Worm (Caenorhabditis elegans) whole organism, L1 larva: ENCODE data around the gene ltah-1.2.

Experiments used
- C16A3.4 ChIP-seq: fragments of 150-350 bp; optimal IDR thresholded peaks from 2 replicates; lab custom pipeline; 2014; ENCODE audit warnings: missing biosample characterization, missing genetic modification characterization
- F16B12.6 ChIP-seq: fragments of 150-350 bp; optimal IDR thresholded peaks from 2 replicates; lab custom pipeline; 2014; ENCODE audit warnings: missing biosample characterization, missing genetic modification characterization
- aha-1 ChIP-seq: fragments of 150-350 bp; optimal IDR thresholded peaks from 2 replicates; lab custom pipeline; 2014; ENCODE audit warnings: missing biosample characterization, missing genetic modification characterization
- aly-2 ChIP-seq: fragments of 150-350 bp; optimal IDR thresholded peaks from 2 replicates; lab custom pipeline; 2014; ENCODE audit warnings: missing biosample characterization, missing genetic modification characterization
- ama-1 ChIP-seq: fragments of 150-350 bp; optimal IDR thresholded peaks from 2 replicates; lab custom pipeline; 2014
- blmp-1 ChIP-seq: fragments of 150-350 bp; optimal IDR thresholded peaks from 2 replicates; lab custom pipeline; 2014; ENCODE audit warnings: missing biosample characterization, missing genetic modification characterization
- ceh-82 ChIP-seq, 3 experiments: fragments of 150-350 bp in 1 of 3; sonication (generic microtip) in 2 of 3; optimal IDR thresholded peaks; 2 replicates each; lab custom pipeline; 2014 to 2017; ENCODE audit warnings: missing biosample characterization in 3 of 3, missing genetic modification characterization in 3 of 3
- ceh-88 ChIP-seq: fragments of 200-800 bp; sonication (Bioruptor generic); IDR thresholded peaks from 2 replicates; pipeline ENCODE4 v1.3.6; 2022; ENCODE audit warnings: missing genetic modification characterization, missing compliant biosample characterization
- ceh-90 ChIP-seq: sonication (generic microtip); optimal IDR thresholded peaks from 2 replicates; lab custom pipeline; 2016; ENCODE audit warnings: missing genetic modification characterization, missing compliant biosample characterization
- efl-1 ChIP-seq, 4 experiments: fragments of 150-350 bp; optimal IDR thresholded peaks in 3 of 4; peaks in 1 of 4; 1 replicate in 1 of 4; 2 replicates in 3 of 4; lab custom pipeline; 2014; ENCODE audit warnings: missing biosample characterization in 2 of 4, missing genetic modification characterization in 2 of 4, missing genetic modification reagents in 2 of 4
- elt-3 ChIP-seq, 6 experiments: fragments of 150-350 bp in 1 of 6; sonication (generic microtip); optimal IDR thresholded peaks; 2 replicates each; lab custom pipeline; 2017 to 2018; ENCODE audit warnings: missing biosample characterization in 6 of 6, missing genetic modification characterization in 6 of 6, inconsistent platforms in 1 of 6
- fkh-4 ChIP-seq: sonication (generic microtip); optimal IDR thresholded peaks from 2 replicates; lab custom pipeline; 2016; ENCODE audit warnings: missing compliant biosample characterization, missing genetic modification characterization, borderline replicate concordance
- fos-1 ChIP-seq: fragments of 150-350 bp; optimal IDR thresholded peaks from 2 replicates; lab custom pipeline; 2014; ENCODE audit warnings: missing biosample characterization, missing genetic modification characterization
- hpl-2 ChIP-seq: fragments of 150-350 bp; optimal IDR thresholded peaks from 2 replicates; lab custom pipeline; 2014; ENCODE audit warnings: missing biosample characterization, missing genetic modification reagents, missing genetic modification characterization
- lin-14 ChIP-seq: fragments of 200-800 bp; sonication (Bioruptor generic); optimal IDR thresholded peaks from 2 replicates; lab custom pipeline; 2018; ENCODE audit warnings: mild to moderate bottlenecking, missing genetic modification characterization, moderate library complexity, missing compliant biosample characterization
- lin-15B ChIP-seq: fragments of 150-350 bp; sonication (generic microtip); optimal IDR thresholded peaks from 3 replicates; lab custom pipeline; 2014; ENCODE audit warnings: missing biosample characterization, missing genetic modification characterization
- lin-35 ChIP-seq, 2 experiments: fragments of 150-350 bp; optimal IDR thresholded peaks; 2 replicates each; lab custom pipeline; 2014; ENCODE audit warnings: missing biosample characterization in 2 of 2, missing genetic modification characterization in 2 of 2, missing genetic modification reagents in 2 of 2
- lir-3 ChIP-seq: sonication (generic microtip); optimal IDR thresholded peaks from 2 replicates; lab custom pipeline; 2016; ENCODE audit warnings: mild to moderate bottlenecking, missing genetic modification characterization, moderate library complexity, missing compliant biosample characterization; ENCODE audit not compliant: poor library complexity
- lsy-2 ChIP-seq, 2 experiments: fragments of 150-350 bp; optimal IDR thresholded peaks; 2 replicates each; lab custom pipeline; 2014; ENCODE audit warnings: missing biosample characterization in 2 of 2, missing genetic modification characterization in 2 of 2
- mab-9 ChIP-seq: fragments of 200-800 bp; sonication (Bioruptor generic); IDR thresholded peaks from 2 replicates; pipeline ENCODE4 v1.3.6; 2022; ENCODE audit warnings: missing genetic modification reagents, missing genetic modification characterization, missing compliant biosample characterization
- mdl-1 ChIP-seq, 2 experiments: fragments of 150-350 bp; optimal IDR thresholded peaks; 2 replicates each; lab custom pipeline; 2014 to 2017; ENCODE audit warnings: missing biosample characterization in 2 of 2, missing genetic modification characterization in 2 of 2, inconsistent platforms in 1 of 2
- mep-1 ChIP-seq: fragments of 150-350 bp; optimal IDR thresholded peaks from 2 replicates; lab custom pipeline; 2014; ENCODE audit warnings: missing biosample characterization, missing genetic modification characterization
- nhr-20 ChIP-seq: sonication (generic microtip); optimal IDR thresholded peaks from 2 replicates; lab custom pipeline; 2016; ENCODE audit warnings: mild to moderate bottlenecking, missing genetic modification characterization, missing compliant biosample characterization
- nhr-47 ChIP-seq: sonication (generic microtip); optimal IDR thresholded peaks from 2 replicates; lab custom pipeline; 2016; ENCODE audit warnings: mild to moderate bottlenecking, missing genetic modification characterization, moderate library complexity, missing compliant biosample characterization
- nhr-71 ChIP-seq: sonication (generic microtip); optimal IDR thresholded peaks from 2 replicates; lab custom pipeline; 2016; ENCODE audit warnings: mild to moderate bottlenecking, missing genetic modification characterization, moderate library complexity, missing compliant biosample characterization
- nhr-77 ChIP-seq: fragments of 150-350 bp; optimal IDR thresholded peaks from 2 replicates; lab custom pipeline; 2014; ENCODE audit warnings: missing biosample characterization, missing genetic modification characterization
- nhr-85 ChIP-seq: sonication (generic microtip); peaks from one replicate; lab custom pipeline; 2016; ENCODE audit warnings: missing genetic modification characterization, inconsistent platforms, missing compliant biosample characterization
- nhr-90 ChIP-seq: sonication (generic microtip); optimal IDR thresholded peaks from 2 replicates; lab custom pipeline; 2016; ENCODE audit warnings: mild to moderate bottlenecking, missing genetic modification characterization, missing compliant biosample characterization; ENCODE audit not compliant: poor library complexity
- pag-3 ChIP-seq: sonication (generic microtip); optimal IDR thresholded peaks from 2 replicates; lab custom pipeline; 2017; ENCODE audit warnings: missing genetic modification characterization, mild to moderate bottlenecking, missing compliant biosample characterization, antibody characterized with exemption, borderline replicate concordance; ENCODE audit not compliant: insufficient read depth
- pax-3 ChIP-seq: fragments of 200-800 bp; sonication (Bioruptor generic); optimal IDR thresholded peaks from 2 replicates; lab custom pipeline; 2018; ENCODE audit warnings: mild to moderate bottlenecking, missing genetic modification characterization, moderate library complexity, missing compliant biosample characterization
- rnt-1 ChIP-seq: sonication (generic microtip); optimal IDR thresholded peaks from 2 replicates; lab custom pipeline; 2016; ENCODE audit warnings: mild to moderate bottlenecking, missing genetic modification characterization, moderate library complexity, missing compliant biosample characterization
- snpc-4 ChIP-seq: fragments of 150-350 bp; optimal IDR thresholded peaks from 2 replicates; lab custom pipeline; 2014; ENCODE audit warnings: missing biosample characterization, missing genetic modification characterization
- snu-23 ChIP-seq: sonication (generic microtip); optimal IDR thresholded peaks from 2 replicates; lab custom pipeline; 2016; ENCODE audit warnings: missing genetic modification characterization, missing compliant biosample characterization
- sox-4 ChIP-seq: sonication (generic microtip); optimal IDR thresholded peaks from 2 replicates; lab custom pipeline; 2016; ENCODE audit warnings: missing genetic modification characterization, missing compliant biosample characterization
- sptf-1 ChIP-seq: fragments of 150-350 bp; optimal IDR thresholded peaks from 2 replicates; lab custom pipeline; 2014; ENCODE audit warnings: missing biosample characterization, missing genetic modification characterization
- tbx-2 ChIP-seq: sonication (generic microtip); optimal IDR thresholded peaks from 2 replicates; lab custom pipeline; 2016; ENCODE audit warnings: missing genetic modification characterization, missing compliant biosample characterization
- unc-130 ChIP-seq: fragments of 150-350 bp; optimal IDR thresholded peaks from 2 replicates; lab custom pipeline; 2017; ENCODE audit warnings: missing biosample characterization, missing genetic modification characterization, inconsistent platforms
- xbp-1 ChIP-seq: sonication (generic microtip); optimal IDR thresholded peaks from 2 replicates; lab custom pipeline; 2016; ENCODE audit warnings: missing genetic modification characterization, missing compliant biosample characterization
- zip-4 ChIP-seq: fragments of 200-800 bp; sonication (Bioruptor generic); optimal IDR thresholded peaks from 2 replicates; lab custom pipeline; 2018; ENCODE audit warnings: mild to moderate bottlenecking, missing genetic modification characterization, moderate library complexity, missing compliant biosample characterization
- ztf-4 ChIP-seq: fragments of 150-350 bp; optimal IDR thresholded peaks from 2 replicates; lab custom pipeline; 2014; ENCODE audit warnings: missing biosample characterization, missing genetic modification characterization

Gene ltah-1.2

DNA sequence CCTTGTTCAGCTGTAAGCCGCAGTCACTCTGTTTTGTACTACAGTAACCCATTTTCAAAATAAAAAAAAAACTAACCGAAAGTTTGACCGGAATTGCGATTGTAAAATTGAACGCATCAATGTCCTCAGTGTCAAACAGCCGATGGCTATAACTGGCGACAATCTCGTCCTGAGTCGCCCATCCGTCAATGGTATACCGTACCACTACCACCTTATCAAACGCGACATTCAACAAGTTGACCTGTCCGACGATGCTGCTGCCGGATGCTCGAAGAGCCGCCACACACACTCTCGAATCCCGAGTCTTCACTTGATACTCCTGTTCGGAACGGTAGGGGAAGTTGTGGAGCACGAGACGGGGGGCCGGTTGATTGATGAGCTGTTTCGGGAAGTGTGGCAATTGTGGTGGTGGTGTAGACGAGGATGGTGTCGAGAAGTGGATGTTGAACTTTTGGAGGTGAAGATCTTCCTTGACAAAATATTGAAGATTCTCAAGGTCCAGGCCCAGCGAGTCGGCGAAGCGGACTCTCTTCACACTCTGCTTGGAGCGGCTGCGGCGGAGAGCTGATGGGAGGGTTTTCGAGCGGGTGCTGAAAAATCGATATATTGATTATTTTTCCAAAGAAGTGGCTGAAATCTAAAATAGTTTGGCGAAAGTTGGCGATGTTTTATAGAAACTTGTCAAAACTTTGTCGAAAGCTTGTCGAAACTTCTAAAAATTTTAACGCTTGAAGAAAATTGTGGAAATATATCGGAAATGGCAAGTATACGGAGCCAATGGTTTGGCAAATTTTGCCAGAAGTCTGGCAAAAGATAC lies 33.7 kb upstream of the ltah-1.2 start:
- TF ChIP-seq mab-9 (GFP tag; lab: Robert Waterston, UW): peak; percentile 37; the same call in 1 of the 2 replicates
- TF ChIP-seq lir-3 (tag; lab: Kevin White, UChicago): no peak
- TF ChIP-seq nhr-85 (tag; lab: Kevin White, UChicago): peak; percentile 7

- TF ChIP-seq lin-14 (GFP tag; lab: Kevin White, UChicago) (no peak), ztf-4 (no peak), efl-1 (optimal IDR thresholded peaks at IDR 0.05; lab: Kevin White, UChicago) (no peak), efl-1 (GFP tag; optimal IDR thresholded peaks at IDR 0.05 in 1 of 2; lab: Kevin White, UChicago) (peak in 1 of 2 experiments; percentile 39), hpl-2 (GFP tag; lab: Kevin White, UChicago) (no peak), mdl-1 (tag; optimal IDR thresholded peaks at IDR 0.05; lab: Kevin White, UChicago) (no peak)
These were observed 32.6 kb upstream of the ltah-1.2 start for ce11 chrIV:3645487-3645886.

ce11 chrIV:3644863-3645378 lies 32.0 kb upstream of the ltah-1.2 start:
- TF ChIP-seq efl-1 (optimal IDR thresholded peaks at IDR 0.05; lab: Kevin White, UChicago): no peak
- TF ChIP-seq efl-1 (GFP tag; optimal IDR thresholded peaks at IDR 0.05 in 1 of 2; lab: Kevin White, UChicago): peak in 1 of 2 experiments; percentile 79
- no peak for TF ChIP-seq aha-1 (tag; lab: Kevin White, UChicago)
- no peak; the same call in 1 of the 2 replicates for TF ChIP-seq mab-9 (GFP tag; lab: Robert Waterston, UW)
- TF ChIP-seq ceh-90: no peak
- TF ChIP-seq tbx-2 (tag; lab: Kevin White, UChicago): peak; percentile 18
- TF ChIP-seq sox-4 (tag; lab: Kevin White, UChicago): no peak
- TF ChIP-seq sptf-1: no peak
- no peak for TF ChIP-seq lin-15B (tag; lab: Kevin White, UChicago)
- peak; percentile 19 for TF ChIP-seq pax-3 (tag; lab: Kevin White, UChicago)
- TF ChIP-seq lin-35 (GFP tag; optimal IDR thresholded peaks at IDR 0.05; lab: Kevin White, UChicago): no peak
- peak; percentile 83 for TF ChIP-seq aly-2 (tag; lab: Kevin White, UChicago)
- TF ChIP-seq nhr-20 (tag; lab: Kevin White, UChicago): peak; percentile 8
- TF ChIP-seq nhr-47: peak; percentile 9
- TF ChIP-seq nhr-77 (tag; lab: Kevin White, UChicago): no peak
- TF ChIP-seq ceh-82 (tag; optimal IDR thresholded peaks at IDR 0.05; lab: Kevin White, UChicago): no peak
- TF ChIP-seq rnt-1 (tag; lab: Kevin White, UChicago): no peak
- TF ChIP-seq C16A3.4 (tag; lab: Kevin White, UChicago): no peak
- TF ChIP-seq lin-14 (GFP tag; lab: Kevin White, UChicago): peak; percentile 13
- no peak for TF ChIP-seq F16B12.6 (tag; lab: Kevin White, UChicago)
- TF ChIP-seq fkh-4 (tag; lab: Kevin White, UChicago): no peak
- no peak for TF ChIP-seq lir-3 (tag; lab: Kevin White, UChicago)
- no peak for TF ChIP-seq elt-3 (tag; optimal IDR thresholded peaks at IDR 0.05; lab: Kevin White, UChicago)
- peak; percentile 61 for TF ChIP-seq nhr-71
- peak in 1 of 2 experiments; percentile 66 for TF ChIP-seq lsy-2 (tag; optimal IDR thresholded peaks at IDR 0.05; lab: Kevin White, UChicago)
- TF ChIP-seq xbp-1 (tag; lab: Kevin White, UChicago): no peak
- TF ChIP-seq nhr-85 (tag; lab: Kevin White, UChicago): peak; percentile 62
- no peak for TF ChIP-seq mdl-1 (tag; optimal IDR thresholded peaks at IDR 0.05; lab: Kevin White, UChicago)
- peak; percentile 26 for TF ChIP-seq ama-1 (lab: Kevin White, UChicago)
- no peak for TF ChIP-seq hpl-2 (GFP tag; lab: Kevin White, UChicago)
- no peak for TF ChIP-seq blmp-1 (tag; lab: Kevin White, UChicago)
- TF ChIP-seq mep-1 (tag; lab: Kevin White, UChicago): peak; percentile 6
- peak; percentile 13 for TF ChIP-seq nhr-90
- peak; percentile 90 for TF ChIP-seq ztf-4
- no peak for TF ChIP-seq fos-1 (tag; lab: Kevin White, UChicago)
- TF ChIP-seq ceh-88 (GFP tag; lab: Robert Waterston, UW): 0 out of 2 replicates have a peak, but pooled peaks have one; percentile 32
- no peak for TF ChIP-seq zip-4
- TF ChIP-seq pag-3 (tag; lab: Kevin White, UChicago): no peak
- TF ChIP-seq snu-23 (GFP tag; lab: Kevin White, UChicago): peak; percentile 32
- no peak for TF ChIP-seq snpc-4 (tag; lab: Kevin White, UChicago)
- no peak for TF ChIP-seq unc-130
- TF ChIP-seq, all 84 proteins: peak for 16
